Worm (Caenorhabditis elegans) whole organism, L4 larva: ENCODE measurements around the gene far-4.

Source experiments
- D1046.2 ChIP-seq: fragments of 200-800 bp; sonication (Bioruptor generic); IDR thresholded peaks from 2 replicates; pipeline ENCODE4 v1.3.6; 2022; ENCODE audit warnings: missing genetic modification characterization, missing compliant biosample characterization
- F26F4.8 ChIP-seq: fragments of 200-800 bp; sonication (Bioruptor generic); conservative IDR thresholded peaks from 2 replicates; pipeline ENCODE4 v1.3.6; 2022; ENCODE audit warnings: missing genetic modification characterization, missing compliant biosample characterization
- T26A8.4 ChIP-seq: fragments of 200-800 bp; sonication (Bioruptor generic); IDR thresholded peaks from 2 replicates; pipeline ENCODE4 v1.3.6; 2022; ENCODE audit warnings: missing genetic modification characterization, missing compliant biosample characterization
- Y105C5A.15 ChIP-seq: fragments of 200-800 bp; sonication (Bioruptor generic); IDR thresholded peaks from 2 replicates; pipeline ENCODE4 v1.3.6; 2022; ENCODE audit warnings: missing genetic modification characterization, missing compliant biosample characterization
- Y48G9A.11 ChIP-seq: fragments of 200-800 bp; sonication (Bioruptor generic); IDR thresholded peaks from 2 replicates; pipeline ENCODE4 v1.3.6; 2022; ENCODE audit warnings: missing genetic modification reagents, missing genetic modification characterization, missing compliant biosample characterization
- Y5F2A.4 ChIP-seq: fragments of 200-800 bp; sonication (Bioruptor generic); optimal IDR thresholded peaks from 2 replicates; lab custom pipeline; 2018; ENCODE audit warnings: mild to moderate bottlenecking, missing genetic modification characterization, missing compliant biosample characterization
- ZK546.5 ChIP-seq, 2 experiments: sonication (generic microtip); optimal IDR thresholded peaks; 2 replicates each; lab custom pipeline; 2017; ENCODE audit warnings: missing biosample characterization in 2 of 2, missing genetic modification characterization in 2 of 2
- aha-1 ChIP-seq: fragments of 150-350 bp; peaks from one replicate; lab custom pipeline; 2014; ENCODE audit warnings: missing biosample characterization, missing genetic modification characterization
- attf-4 ChIP-seq: sonication (generic microtip); optimal IDR thresholded peaks from 3 replicates; lab custom pipeline; 2017; ENCODE audit warnings: missing biosample characterization, missing genetic modification characterization
- ceh-62 ChIP-seq: sonication (generic microtip); optimal IDR thresholded peaks from 2 replicates; lab custom pipeline; 2017; ENCODE audit warnings: missing biosample characterization, missing genetic modification characterization
- ctbp-1 ChIP-seq: fragments of 200-800 bp; sonication (Bioruptor generic); IDR thresholded peaks from 2 replicates; pipeline ENCODE4 v1.3.6; 2022; ENCODE audit warnings: missing genetic modification reagents, missing genetic modification characterization, missing compliant biosample characterization
- dmd-6 ChIP-seq: fragments of 200-800 bp; sonication (Bioruptor generic); IDR thresholded peaks from 2 replicates; pipeline ENCODE4 v1.3.6; 2022; ENCODE audit warnings: missing genetic modification reagents, missing genetic modification characterization, missing compliant biosample characterization
- dmd-8 ChIP-seq: fragments of 200-800 bp; sonication (Bioruptor generic); IDR thresholded peaks from 2 replicates; pipeline ENCODE4 v1.3.6; 2022; ENCODE audit warnings: missing genetic modification characterization, missing compliant biosample characterization
- dmd-9 ChIP-seq: fragments of 200-800 bp; sonication (Bioruptor generic); IDR thresholded peaks from 2 replicates; pipeline ENCODE4 v1.3.6; 2022; ENCODE audit warnings: missing genetic modification reagents, missing genetic modification characterization, missing compliant biosample characterization
- dve-1 ChIP-seq: sonication (generic microtip); optimal IDR thresholded peaks from 2 replicates; lab custom pipeline; 2017; ENCODE audit warnings: antibody characterized with exemption, mild to moderate bottlenecking, missing genetic modification characterization, missing compliant biosample characterization; ENCODE audit not compliant: insufficient read depth
- fkh-10 ChIP-seq: fragments of 150-350 bp; optimal IDR thresholded peaks from 2 replicates; lab custom pipeline; 2014; ENCODE audit warnings: missing biosample characterization, missing genetic modification reagents, missing genetic modification characterization
- hlh-11 ChIP-seq: fragments of 200-800 bp; sonication (Bioruptor generic); optimal IDR thresholded peaks from 2 replicates; lab custom pipeline; 2018; ENCODE audit warnings: mild to moderate bottlenecking, missing genetic modification characterization, missing compliant biosample characterization
- hlh-30 ChIP-seq: sonication (generic microtip); optimal IDR thresholded peaks from 2 replicates; lab custom pipeline; 2017; ENCODE audit warnings: antibody characterized with exemption, mild to moderate bottlenecking, missing genetic modification characterization, missing compliant biosample characterization; ENCODE audit not compliant: insufficient read depth
- lim-7 ChIP-seq: fragments of 200-800 bp; sonication (Bioruptor generic); IDR thresholded peaks from 2 replicates; pipeline ENCODE4 v1.3.6; 2022; ENCODE audit warnings: missing genetic modification characterization, missing compliant biosample characterization
- lin-38 ChIP-seq: fragments of 200-800 bp; sonication (Bioruptor generic); IDR thresholded peaks from 2 replicates; pipeline ENCODE4 v1.3.6; 2022; ENCODE audit warnings: missing genetic modification reagents, missing genetic modification characterization, missing compliant biosample characterization
- mxl-2 ChIP-seq: fragments of 200-800 bp; sonication (Bioruptor generic); conservative IDR thresholded peaks from 2 replicates; pipeline ENCODE4 v1.3.6; 2022; ENCODE audit warnings: missing genetic modification reagents, missing genetic modification characterization, missing compliant biosample characterization
- nhr-10 ChIP-seq: fragments of 150-350 bp; optimal IDR thresholded peaks from 2 replicates; lab custom pipeline; 2014; ENCODE audit warnings: missing biosample characterization, missing genetic modification characterization
- nhr-25 ChIP-seq: sonication (generic microtip); optimal IDR thresholded peaks from 2 replicates; lab custom pipeline; 2017; ENCODE audit warnings: missing genetic modification characterization, mild to moderate bottlenecking, missing compliant biosample characterization, antibody characterized with exemption, moderate library complexity, borderline replicate concordance; ENCODE audit not compliant: insufficient read depth
- nhr-28 ChIP-seq: fragments of 150-350 bp; optimal IDR thresholded peaks from 2 replicates; lab custom pipeline; 2014; ENCODE audit warnings: missing biosample characterization, missing genetic modification characterization
- nhr-48 ChIP-seq: sonication (generic microtip); optimal IDR thresholded peaks from 2 replicates; lab custom pipeline; 2016; ENCODE audit warnings: mild to moderate bottlenecking, missing genetic modification characterization, missing compliant biosample characterization
- nhr-76 ChIP-seq: fragments of 150-350 bp; optimal IDR thresholded peaks from 2 replicates; lab custom pipeline; 2014; ENCODE audit warnings: missing biosample characterization, missing genetic modification characterization
- pha-4 ChIP-seq, 2 experiments: fragments of 150-350 bp in 1 of 2; fragments of 200-800 bp in 1 of 2; sonication (Bioruptor generic) in 1 of 2; IDR thresholded peaks in 1 of 2; optimal IDR thresholded peaks in 1 of 2; 2 replicates each; pipeline versions ENCODE4 v1.3.6 to Lab custom; 2014 to 2022; ENCODE audit warnings: missing genetic modification characterization in 2 of 2, missing genetic modification reagents in 2 of 2, missing biosample characterization in 1 of 2, missing compliant biosample characterization in 1 of 2
- php-3 ChIP-seq: fragments of 200-800 bp; sonication (Bioruptor generic); IDR thresholded peaks from 2 replicates; pipeline ENCODE4 v1.3.6; 2022; ENCODE audit warnings: missing genetic modification reagents, missing genetic modification characterization, missing compliant biosample characterization
- pqm-1 ChIP-seq: sonication (generic microtip); optimal IDR thresholded peaks from 2 replicates; lab custom pipeline; 2017; ENCODE audit warnings: missing biosample characterization, missing genetic modification characterization
- rbr-2 ChIP-seq: sonication (generic microtip); optimal IDR thresholded peaks from 2 replicates; lab custom pipeline; 2016; ENCODE audit warnings: missing genotype, missing genetic modification characterization, missing compliant biosample characterization
- skn-1 ChIP-seq: fragments of 150-350 bp; optimal IDR thresholded peaks from 2 replicates; lab custom pipeline; 2014; ENCODE audit warnings: missing biosample characterization, missing genetic modification characterization
- zip-2 ChIP-seq: fragments of 150-350 bp; optimal IDR thresholded peaks from 2 replicates; lab custom pipeline; 2014; ENCODE audit warnings: missing biosample characterization, missing genetic modification characterization
- ztf-7 ChIP-seq: fragments of 150-350 bp; optimal IDR thresholded peaks from 2 replicates; lab custom pipeline; 2014; ENCODE audit warnings: missing biosample characterization, missing genetic modification characterization

far-4 gene

ce11 chrV:13046125-13047123 is 47.0 kb upstream of the far-4 start (continued):
- TF ChIP-seq nhr-76 (tag; lab: Kevin White, UChicago) (no peak), mxl-2 (GFP tag; lab: Robert Waterston, UW) (no peak), attf-4 (tag; lab: Kevin White, UChicago) (no peak), dmd-9 (GFP tag; lab: Robert Waterston, UW) (peak; percentile 34; the same call in 1 of the 2 replicates), nhr-10 (tag; lab: Kevin White, UChicago) (no peak), skn-1 (tag; lab: Kevin White, UChicago) (no peak), nhr-28 (peak; percentile 50), dmd-6 (peak; percentile 83), nhr-48 (tag; lab: Kevin White, UChicago) (peak; percentile 25), ztf-7 (no peak), hlh-30 (peak; percentile 6), T26A8.4 (0 out of 2 replicates have a peak, but pooled peaks have one; percentile 7), F26F4.8 (no peak), Y48G9A.11 (GFP tag; lab: Robert Waterston, UW) (no peak), fkh-10 (GFP tag; lab: Kevin White, UChicago) (no peak), zip-2 (tag; lab: Kevin White, UChicago) (no peak), php-3 (0 out of 2 replicates have a peak, but pooled peaks have one; percentile 15), rbr-2 (tag; lab: Kevin White, UChicago) (no peak), ceh-62 (tag; lab: Kevin White, UChicago) (no peak), ctbp-1 (GFP tag; lab: Robert Waterston, UW) (0 out of 2 replicates have a peak, but pooled peaks have one; percentile 8), dmd-8 (GFP tag; lab: Robert Waterston, UW) (no peak), Y5F2A.4 (GFP tag; lab: Kevin White, UChicago) (no peak)

ce11 chrV:13045017-13045416 is 45.6 kb upstream of the far-4 start:
- TF ChIP-seq dve-1 (tag; lab: Kevin White, UChicago) (no peak), dmd-9 (GFP tag; lab: Robert Waterston, UW) (0 out of 2 replicates have a peak, but pooled peaks have one; percentile 12), aha-1 (tag; lab: Kevin White, UChicago) (peak; percentile 96), hlh-11 (no peak)

- no peak for TF ChIP-seq lim-7
- no peak for TF ChIP-seq ZK546.5 (tag; optimal IDR thresholded peaks at IDR 0.05; lab: Kevin White, UChicago)
- 0 out of 2 replicates have a peak, but pooled peaks have one; percentile 13 for TF ChIP-seq D1046.2
- TF ChIP-seq pqm-1 (tag; lab: Kevin White, UChicago): peak; percentile 17
- peak; percentile 50 for TF ChIP-seq nhr-28
- no peak for TF ChIP-seq nhr-25 (tag; lab: Kevin White, UChicago)
- peak; percentile 4 for TF ChIP-seq hlh-11
- no peak for TF ChIP-seq Y105C5A.15
- TF ChIP-seq lin-38: peak; percentile 25; the same call in 1 of the 2 replicates
- TF ChIP-seq pha-4 (GFP tag; IDR thresholded peaks at IDR 0.05; lab: Robert Waterston, UW): no peak
- no peak for TF ChIP-seq pha-4 (tag; optimal IDR thresholded peaks at IDR 0.05; lab: Kevin White, UChicago)
- TF ChIP-seq php-3: no peak
- TF ChIP-seq dve-1 (tag; lab: Kevin White, UChicago): peak; percentile 26
Observed at ce11 chrV:13043832-13044521, 44.5 kb upstream of the far-4 start.
